Worm (Caenorhabditis elegans): Measurements from ENCODE around the gene srsy-1.

Gene srsy-1

DNA sequence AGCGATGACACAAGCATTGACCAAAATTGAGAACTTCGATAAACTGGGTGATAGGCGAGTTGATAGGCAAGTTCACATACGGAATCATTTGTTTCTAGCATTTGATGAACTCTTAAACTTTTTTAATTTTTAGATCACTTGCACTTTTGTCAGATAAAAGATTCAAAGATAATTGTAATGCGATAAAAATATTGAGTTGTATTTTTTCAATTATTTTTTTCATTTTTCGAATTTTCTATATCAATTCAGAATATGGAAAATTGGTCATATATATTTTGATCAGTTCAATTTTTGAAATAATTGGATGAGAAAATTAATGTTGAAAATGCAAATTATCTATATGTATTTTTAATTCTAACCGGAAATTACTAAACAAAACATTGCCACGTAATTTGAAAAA is 50.9 kb downstream of the srsy-1 start, which contains the start of gene srb-3:
TSS of gene srb-3 (minus strand) at position 101 of the 400 bp plus-strand sequence.
- no peak for TF ChIP-seq crh-2 (tag; optimal IDR thresholded peaks at IDR 0.05)
- TF ChIP-seq alr-1 (tag; optimal IDR thresholded peaks at IDR 0.05), result no peak
- TF ChIP-seq egl-27 (tag; optimal IDR thresholded peaks at IDR 0.05), result no peak
- TF ChIP-seq ztf-11 (tag; optimal IDR thresholded peaks at IDR 0.05), result no peak
- no peak for TF ChIP-seq nhr-77 (tag; optimal IDR thresholded peaks at IDR 0.05)
- TF ChIP-seq mab-5 (tag; optimal IDR thresholded peaks at IDR 0.05), result no peak
- TF ChIP-seq lin-13 (GFP tag; optimal IDR thresholded peaks at IDR 0.05), result no peak
- no peak for TF ChIP-seq elt-3 (tag; optimal IDR thresholded peaks at IDR 0.05)
- TF ChIP-seq sma-9 (GFP tag; optimal IDR thresholded peaks at IDR 0.05), result no peak
- TF ChIP-seq sma-9 (tag; optimal IDR thresholded peaks at IDR 0.05), result no peak
- TF ChIP-seq nhr-6 (tag; optimal IDR thresholded peaks at IDR 0.05), result no peak
- no peak for TF ChIP-seq nhr-23 (tag; optimal IDR thresholded peaks at IDR 0.05)
- no peak for TF ChIP-seq gmeb-1 (tag; optimal IDR thresholded peaks at IDR 0.05)
- no peak for TF ChIP-seq ama-1 (optimal IDR thresholded peaks at IDR 0.05)
- no peak for TF ChIP-seq elt-1 (tag; optimal IDR thresholded peaks at IDR 0.05)
- TF ChIP-seq lin-11 (tag; optimal IDR thresholded peaks at IDR 0.05), result no peak
- no peak for TF ChIP-seq nhr-12 (tag; optimal IDR thresholded peaks at IDR 0.05)
